Worm (Caenorhabditis elegans) whole organism, L2 larva: ENCODE data around the gene F55E10.2.

Experiments used
- R02D3.7 ChIP-seq: fragments of 150-350 bp; optimal IDR thresholded peaks from 2 replicates; lab custom pipeline; 2014; ENCODE audit warnings: missing biosample characterization, missing genetic modification characterization
- ZK546.5 ChIP-seq: sonication (generic microtip); optimal IDR thresholded peaks from 2 replicates; lab custom pipeline; 2017; ENCODE audit warnings: missing biosample characterization, missing genetic modification characterization
- blmp-1 ChIP-seq: sonication (generic microtip); optimal IDR thresholded peaks from 2 replicates; lab custom pipeline; 2017; ENCODE audit warnings: missing genetic modification characterization, mild to moderate bottlenecking, missing compliant biosample characterization, antibody characterized with exemption, moderate library complexity; ENCODE audit not compliant: insufficient read depth
- lin-39 ChIP-seq: fragments of 150-350 bp; optimal IDR thresholded peaks from 2 replicates; lab custom pipeline; 2014; ENCODE audit warnings: missing biosample characterization, missing genetic modification reagents, missing genetic modification characterization
- peb-1 ChIP-seq: fragments of 150-350 bp; optimal IDR thresholded peaks from 2 replicates; lab custom pipeline; 2014; ENCODE audit warnings: missing biosample characterization, missing genetic modification characterization
- ztf-11 ChIP-seq: sonication (generic microtip); optimal IDR thresholded peaks from 2 replicates; lab custom pipeline; 2017; ENCODE audit warnings: missing biosample characterization, missing genetic modification characterization
- ztf-4 ChIP-seq: fragments of 150-350 bp; optimal IDR thresholded peaks from 2 replicates; lab custom pipeline; 2014; ENCODE audit warnings: missing biosample characterization, missing genetic modification characterization

ce11 chrX:8384642-8385181, 44.2 kb downstream of the F55E10.2 start, which contains the start of gene F41D9.2:
- TF ChIP-seq lin-39 (tag; lab: Kevin White, UChicago): no peak
- no peak for TF ChIP-seq ztf-11
- no peak for TF ChIP-seq R02D3.7 (tag; lab: Kevin White, UChicago)
- TF ChIP-seq ZK546.5 (tag; lab: Kevin White, UChicago): no peak
- TF ChIP-seq blmp-1: peak; percentile 61
- no peak for TF ChIP-seq peb-1 (tag; lab: Kevin White, UChicago)
- no peak for TF ChIP-seq ztf-4 (tag; lab: Kevin White, UChicago)
